Fruit fly (Drosophila melanogaster): ENCODE measurements around the gene hiro.
A peak's percentile ranks its signal among the peaks of the same experiment; 100 is the strongest.

The hiro gene

dm6 chr3L:724518-725341, 37.0 kb upstream of the hiro start (continued):
- TF ChIP-seq salr (GFP tag; optimal IDR thresholded peaks at IDR 0.05) = peak; percentile 77 to 83
- peak; percentile 91 for TF ChIP-seq Ets96B (tag; optimal IDR thresholded peaks at IDR 0.05)
- TF ChIP-seq CG6163 (GFP tag; IDR thresholded peaks at IDR 0.05) = peak; percentile 98
- TF ChIP-seq fd59A (GFP tag; optimal IDR thresholded peaks at IDR 0.05) = peak; percentile 86
- peak; percentile 93 for TF ChIP-seq acj6 (GFP tag; optimal IDR thresholded peaks at IDR 0.05)
- TF ChIP-seq CG3919 (GFP tag; optimal IDR thresholded peaks at IDR 0.05) = peak; percentile 92
- TF ChIP-seq Eip75B (GFP tag; optimal IDR thresholded peaks at IDR 0.05) = peak; percentile 96
- peak; percentile 97 for TF ChIP-seq svp (GFP tag)
- peak; percentile 89 for TF ChIP-seq cyc (GFP tag; optimal IDR thresholded peaks at IDR 0.05)
- peak; percentile 76 for TF ChIP-seq CG11294 (GFP tag; IDR thresholded peaks at IDR 0.05)
- peak; percentile 92 for TF ChIP-seq CG16779 (tag; optimal IDR thresholded peaks at IDR 0.05)
- peak; percentile 84 for TF ChIP-seq Hr4 (GFP tag; optimal IDR thresholded peaks at IDR 0.05)
- peak; percentile 93 for TF ChIP-seq eg (GFP tag; IDR thresholded peaks at IDR 0.05)
- TF ChIP-seq CG8119 (GFP tag; IDR thresholded peaks at IDR 0.05) = peak; percentile 93
- peak; percentile 90 for TF ChIP-seq Gug (GFP tag; IDR thresholded peaks at IDR 0.05)
- peak; percentile 95 for TF ChIP-seq topi (GFP tag; optimal IDR thresholded peaks at IDR 0.05)
- TF ChIP-seq CG31627 (GFP tag; optimal IDR thresholded peaks at IDR 0.05) = peak; percentile 92
- peak; percentile 90 for TF ChIP-seq CG3032 (tag; optimal IDR thresholded peaks at IDR 0.05)
- peak; percentile 97 for TF ChIP-seq fkh (GFP tag; optimal IDR thresholded peaks at IDR 0.05)
- TF ChIP-seq Sox15 (GFP tag; optimal IDR thresholded peaks at IDR 0.05) = peak; percentile 83
- peak; percentile 85 for TF ChIP-seq CG6276 (GFP tag; optimal IDR thresholded peaks at IDR 0.05)
- TF ChIP-seq spab (GFP tag; optimal IDR thresholded peaks at IDR 0.05) = peak; percentile 93
- peak; percentile 81 for TF ChIP-seq Lpt (GFP tag; optimal IDR thresholded peaks at IDR 0.05)

- TF ChIP-seq CG7368 (GFP tag; optimal IDR thresholded peaks at IDR 0.05) (no peak), CG9139 (GFP tag; optimal IDR thresholded peaks at IDR 0.05) (no peak), CG3919 (GFP tag; optimal IDR thresholded peaks at IDR 0.05) (no peak), salr (GFP tag; optimal IDR thresholded peaks at IDR 0.05) (no peak), CG4318 (GFP tag; optimal IDR thresholded peaks at IDR 0.05) (no peak), fd85E (GFP tag; optimal IDR thresholded peaks at IDR 0.05) (no peak), CG8119 (GFP tag; IDR thresholded peaks at IDR 0.05) (no peak), Hr4 (GFP tag; optimal IDR thresholded peaks at IDR 0.05) (no peak), achi (GFP tag; optimal IDR thresholded peaks at IDR 0.05) (no peak), Sox102F (GFP tag; optimal IDR thresholded peaks at IDR 0.05) (no peak), CG6163 (GFP tag; IDR thresholded peaks at IDR 0.05) (no peak), CG6276 (GFP tag; optimal IDR thresholded peaks at IDR 0.05) (no peak), Eip75B (GFP tag; optimal IDR thresholded peaks at IDR 0.05) (no peak), CG11762 (GFP tag; optimal IDR thresholded peaks at IDR 0.05; ENCODE audit: insufficient read depth) (no peak), Sox14 (GFP tag; optimal IDR thresholded peaks at IDR 0.05) (no peak), Lpt (GFP tag; optimal IDR thresholded peaks at IDR 0.05) (no peak), CG1621 (tag; optimal IDR thresholded peaks at IDR 0.05) (no peak), lz (GFP tag; optimal IDR thresholded peaks at IDR 0.05) (no peak)
These were observed 36.1 kb upstream of the hiro start for dm6 chr3L:723654-724461.

DNA sequence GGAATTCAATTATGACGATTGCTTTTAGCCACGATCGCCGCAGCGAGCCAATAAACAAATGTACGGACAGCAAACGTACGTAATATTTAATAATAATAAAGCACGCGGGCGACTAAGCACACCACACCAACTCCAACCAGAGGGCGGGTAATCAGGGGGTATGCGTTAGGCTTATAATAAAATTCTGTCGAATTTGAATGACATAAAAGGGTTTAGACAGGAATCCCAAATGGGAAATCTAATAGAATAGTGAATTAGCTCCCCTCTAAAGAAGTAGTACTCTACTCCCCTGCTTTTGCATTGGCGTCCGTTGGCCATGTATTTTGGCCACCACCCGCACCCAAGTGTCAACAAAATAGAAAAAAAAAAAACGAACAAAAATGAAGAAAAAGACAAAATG, 34.6 kb upstream of the hiro start:
- TF ChIP-seq CG11294 (GFP tag; IDR thresholded peaks at IDR 0.05) (peak; percentile 64), Smox (GFP tag; optimal IDR thresholded peaks at IDR 0.05) (no peak), CG6163 (GFP tag; IDR thresholded peaks at IDR 0.05) (peak; percentile 33; the same call in 2 of the 3 replicates), esn (GFP tag; optimal IDR thresholded peaks at IDR 0.05) (no peak), Sox15 (GFP tag; optimal IDR thresholded peaks at IDR 0.05) (no peak), Gug (GFP tag; IDR thresholded peaks at IDR 0.05) (peak; percentile 65), CG8319 (GFP tag; optimal IDR thresholded peaks at IDR 0.05) (no peak), CG10669 (GFP tag; optimal IDR thresholded peaks at IDR 0.05) (no peak), fd59A (GFP tag; optimal IDR thresholded peaks at IDR 0.05) (no peak), Lpt (GFP tag; optimal IDR thresholded peaks at IDR 0.05) (no peak), eg (GFP tag; IDR thresholded peaks at IDR 0.05) (peak; percentile 83), Ets96B (tag; optimal IDR thresholded peaks at IDR 0.05) (no peak), CG9139 (GFP tag; optimal IDR thresholded peaks at IDR 0.05) (no peak), CG8119 (GFP tag; IDR thresholded peaks at IDR 0.05) (peak; percentile 30; the same call in 1 of the 3 replicates), CG10631 (GFP tag; optimal IDR thresholded peaks at IDR 0.05) (no peak), CG6854 (GFP tag; optimal IDR thresholded peaks at IDR 0.05) (no peak), CG1621 (tag; optimal IDR thresholded peaks at IDR 0.05) (no peak), salr (GFP tag; optimal IDR thresholded peaks at IDR 0.05) (no peak), CG15336 (GFP tag; IDR thresholded peaks at IDR 0.05) (peak; percentile 63), CG31627 (GFP tag; optimal IDR thresholded peaks at IDR 0.05) (no peak), topi (GFP tag; optimal IDR thresholded peaks at IDR 0.05) (no peak), fkh (GFP tag; optimal IDR thresholded peaks at IDR 0.05) (no peak), spab (GFP tag; optimal IDR thresholded peaks at IDR 0.05) (no peak)
